Fruit fly (Drosophila melanogaster) whole organism, embryonic: ENCODE results near the gene Mgat3.

Experiments
- CG11456 ChIP-seq: fragments of 200-800 bp; sonication (Bioruptor generic); IDR thresholded peaks from 3 replicates; pipeline ENCODE4 v1.3.6; 2022; ENCODE audit warnings: missing biosample characterization, missing genetic modification characterization
- CG11696 ChIP-seq: fragments of 200-800 bp; sonication (Bioruptor generic); IDR thresholded peaks from 2 replicates; pipeline ENCODE4 v1.3.6; 2022; ENCODE audit warnings: missing biosample characterization, missing genetic modification characterization
- CG12071 ChIP-seq: fragments of 200-800 bp; sonication (Bioruptor generic); optimal IDR thresholded peaks from 3 replicates; lab custom pipeline; 2018; ENCODE audit warnings: missing biosample characterization, mild to moderate bottlenecking, missing genetic modification characterization
- CG13624 ChIP-seq: fragments of 200-800 bp; sonication (Bioruptor generic); optimal IDR thresholded peaks from 2 replicates; lab custom pipeline; 2016; ENCODE audit warnings: missing biosample characterization, missing genetic modification characterization
- CG13894 ChIP-seq: fragments of 200-800 bp; sonication (Bioruptor generic); optimal IDR thresholded peaks from 3 replicates; lab custom pipeline; 2018; ENCODE audit warnings: missing biosample characterization, mild to moderate bottlenecking, missing genetic modification characterization, moderate library complexity
- CG14667 ChIP-seq: fragments of 200-800 bp; sonication (Bioruptor generic); IDR thresholded peaks from 2 replicates; pipeline ENCODE4 v1.3.6; 2022; ENCODE audit warnings: missing biosample characterization, missing genetic modification characterization
- CG14710 ChIP-seq: fragments of 200-800 bp; sonication (Bioruptor generic); optimal IDR thresholded peaks from 3 replicates; lab custom pipeline; 2019; ENCODE audit warnings: missing biosample characterization, mild to moderate bottlenecking, missing genetic modification characterization, moderate library complexity
- CG15601 ChIP-seq: fragments of 200-800 bp; sonication (Bioruptor generic); optimal IDR thresholded peaks from 3 replicates; lab custom pipeline; 2019; ENCODE audit warnings: missing biosample characterization, mild to moderate bottlenecking, missing genetic modification characterization, moderate library complexity
- CG16815 ChIP-seq: fragments of 200-800 bp; sonication (Bioruptor generic); optimal IDR thresholded peaks from 3 replicates; lab custom pipeline; 2017; ENCODE audit warnings: missing biosample characterization, mild to moderate bottlenecking, missing genetic modification characterization
- CG16863 ChIP-seq: fragments of 200-800 bp; sonication (Bioruptor generic); optimal IDR thresholded peaks from 3 replicates; lab custom pipeline; 2016; ENCODE audit warnings: missing biosample characterization, missing genetic modification characterization
- CG17385 ChIP-seq: fragments of 200-800 bp; sonication (Bioruptor generic); optimal IDR thresholded peaks from 3 replicates; lab custom pipeline; 2018; ENCODE audit warnings: missing biosample characterization, mild to moderate bottlenecking, missing genetic modification characterization
- CG2202 ChIP-seq: fragments of 200-800 bp; sonication (Bioruptor generic); optimal IDR thresholded peaks from 2 replicates; lab custom pipeline; 2018; ENCODE audit warnings: missing biosample characterization, mild to moderate bottlenecking, missing genetic modification characterization
- CG2875 ChIP-seq: fragments of 200-800 bp; sonication (Bioruptor generic); optimal IDR thresholded peaks from 2 replicates; lab custom pipeline; 2017; ENCODE audit warnings: missing biosample characterization, mild to moderate bottlenecking, missing genetic modification characterization, missing genetic modification reagents
- CG34224 ChIP-seq: fragments of 200-800 bp; sonication (Bioruptor generic); IDR thresholded peaks from 3 replicates; pipeline ENCODE4 v1.3.6; 2022; ENCODE audit warnings: missing biosample characterization, missing genetic modification characterization; ENCODE audit not compliant: partially characterized antibody
- CG7987 ChIP-seq: fragments of 200-800 bp; sonication (Bioruptor generic); optimal IDR thresholded peaks from 2 replicates; lab custom pipeline; 2018; ENCODE audit warnings: missing biosample characterization, mild to moderate bottlenecking, missing genetic modification characterization, moderate library complexity
- D ChIP-seq, 2 experiments: fragments of 200-800 bp in 1 of 2; fragments of >200 bp in 1 of 2; sonication (Bioruptor generic) in 1 of 2; optimal IDR thresholded peaks; 2 replicates in 1 of 2; 3 replicates in 1 of 2; lab custom pipeline; 2017; ENCODE audit warnings: mild to moderate bottlenecking in 1 of 2, missing biosample characterization in 1 of 2, missing genetic modification characterization in 1 of 2, missing genetic modification reagents in 1 of 2
- Dip2 ChIP-seq: fragments of 200-800 bp; sonication (Bioruptor generic); IDR thresholded peaks from 2 replicates; pipeline ENCODE4 v1.3.6; 2022; ENCODE audit warnings: missing biosample characterization, missing genetic modification characterization
- HmgZ ChIP-seq: fragments of 200-800 bp; sonication (Bioruptor generic); optimal IDR thresholded peaks from 2 replicates; lab custom pipeline; 2018; ENCODE audit warnings: missing biosample characterization, mild to moderate bottlenecking, missing genetic modification characterization
- Hr3 ChIP-seq: fragments of 200-800 bp; sonication (Bioruptor generic); optimal IDR thresholded peaks from 3 replicates; lab custom pipeline; 2016; ENCODE audit warnings: missing biosample characterization, missing genetic modification characterization
- Hr39 ChIP-seq: fragments of >200 bp; optimal IDR thresholded peaks from 2 replicates; lab custom pipeline; 2017
- MBD-R2 ChIP-seq: fragments of 200-800 bp; sonication (Bioruptor generic); IDR thresholded peaks from 2 replicates; pipeline ENCODE4 v1.3.6; 2022; ENCODE audit warnings: missing biosample characterization, missing genetic modification characterization
- NK7.1 ChIP-seq: fragments of 200-800 bp; sonication (Bioruptor generic); optimal IDR thresholded peaks from 3 replicates; lab custom pipeline; 2016; ENCODE audit warnings: missing biosample characterization, missing genetic modification characterization
- Neu2 ChIP-seq: fragments of 200-800 bp; sonication (Bioruptor generic); optimal IDR thresholded peaks from 3 replicates; lab custom pipeline; 2016; ENCODE audit warnings: missing biosample characterization, missing genetic modification characterization, borderline replicate concordance
- Oli ChIP-seq: fragments of 200-800 bp; sonication (Bioruptor generic); optimal IDR thresholded peaks from 2 replicates; lab custom pipeline; 2018; ENCODE audit warnings: missing biosample characterization, mild to moderate bottlenecking, missing genetic modification characterization, moderate library complexity
- Optix ChIP-seq: fragments of 200-800 bp; sonication (Bioruptor generic); IDR thresholded peaks from 3 replicates; pipeline ENCODE4 v1.3.6; 2022; ENCODE audit warnings: missing biosample characterization, missing genetic modification characterization
- Ptx1 ChIP-seq: fragments of 200-800 bp; sonication (Bioruptor generic); IDR thresholded peaks from 2 replicates; pipeline ENCODE4 v1.3.6; 2022; ENCODE audit warnings: missing biosample characterization, missing genetic modification characterization
- Rx ChIP-seq: fragments of 200-800 bp; sonication (Bioruptor generic); IDR thresholded peaks from 2 replicates; pipeline ENCODE4 v1.3.6; 2022; ENCODE audit warnings: missing biosample characterization, missing genetic modification characterization
- Six4 ChIP-seq: fragments of 200-800 bp; sonication (Bioruptor generic); optimal IDR thresholded peaks from 2 replicates; lab custom pipeline; 2016; ENCODE audit warnings: missing biosample characterization, missing genetic modification characterization
- Ssrp ChIP-seq: fragments of 200-800 bp; sonication (Bioruptor generic); optimal IDR thresholded peaks from 2 replicates; lab custom pipeline; 2018; ENCODE audit warnings: missing biosample characterization, mild to moderate bottlenecking, missing genetic modification characterization, moderate library complexity
- ara ChIP-seq: fragments of 200-800 bp; sonication (Bioruptor generic); IDR thresholded peaks from 2 replicates; pipeline ENCODE4 v1.3.6; 2022; ENCODE audit warnings: missing biosample characterization, missing genetic modification characterization
- az2 ChIP-seq: fragments of 200-800 bp; sonication (Bioruptor generic); optimal IDR thresholded peaks from 3 replicates; lab custom pipeline; 2016; ENCODE audit warnings: missing biosample characterization, missing genetic modification characterization
- bsh ChIP-seq, 2 experiments: fragments of 200-800 bp; sonication (Bioruptor generic); optimal IDR thresholded peaks; 2 replicates each; lab custom pipeline; 2017 to 2018; ENCODE audit warnings: mild to moderate bottlenecking in 2 of 2, missing biosample characterization in 2 of 2, missing genetic modification characterization in 2 of 2, moderate library complexity in 1 of 2
- cas ChIP-seq: fragments of 200-800 bp; sonication (Bioruptor generic); IDR thresholded peaks from 2 replicates; pipeline ENCODE4 v1.3.6; 2022; ENCODE audit warnings: missing biosample characterization, missing genetic modification characterization
- cato ChIP-seq: fragments of 200-800 bp; sonication (Bioruptor generic); optimal IDR thresholded peaks from 2 replicates; lab custom pipeline; 2016; ENCODE audit warnings: missing biosample characterization, missing genetic modification characterization, borderline replicate concordance
- chinmo ChIP-seq: fragments of 200-800 bp; sonication (Bioruptor generic); IDR thresholded peaks from 4 replicates; pipeline ENCODE4 v1.3.6; 2022; ENCODE audit warnings: missing biosample characterization, missing genetic modification characterization; ENCODE audit not compliant: partially characterized antibody
- dm ChIP-seq: fragments of 200-800 bp; sonication (Bioruptor generic); optimal IDR thresholded peaks from 3 replicates; lab custom pipeline; 2016; ENCODE audit warnings: missing biosample characterization, missing genetic modification characterization
- gcm ChIP-seq: fragments of 200-800 bp; sonication (Bioruptor generic); optimal IDR thresholded peaks from 2 replicates; lab custom pipeline; 2019; ENCODE audit warnings: missing biosample characterization, mild to moderate bottlenecking, missing genetic modification characterization, moderate library complexity
- gfzf ChIP-seq: fragments of 200-800 bp; sonication (Bioruptor generic); optimal IDR thresholded peaks from 2 replicates; lab custom pipeline; 2016; ENCODE audit warnings: missing biosample characterization, mild to moderate bottlenecking, missing genetic modification characterization, moderate library complexity
- gsb-n ChIP-seq: fragments of 200-800 bp; sonication (Bioruptor generic); optimal IDR thresholded peaks from 3 replicates; lab custom pipeline; 2018; ENCODE audit warnings: missing biosample characterization, mild to moderate bottlenecking, missing genetic modification characterization
- hbn ChIP-seq: fragments of 200-800 bp; sonication (Bioruptor generic); IDR thresholded peaks from 2 replicates; pipeline ENCODE4 v1.3.6; 2022; ENCODE audit warnings: missing biosample characterization, missing genetic modification characterization; ENCODE audit not compliant: partially characterized antibody
- jumu ChIP-seq: fragments of 200-800 bp; sonication (Bioruptor generic); optimal IDR thresholded peaks from 3 replicates; lab custom pipeline; 2016; ENCODE audit warnings: missing biosample characterization, missing genetic modification characterization
- kay ChIP-seq: fragments of 200-800 bp; sonication (Bioruptor generic); optimal IDR thresholded peaks from 2 replicates; lab custom pipeline; 2016; ENCODE audit warnings: missing biosample characterization, missing genetic modification characterization
- luna ChIP-seq: fragments of 200-800 bp; sonication (Bioruptor generic); optimal IDR thresholded peaks from 2 replicates; lab custom pipeline; 2016; ENCODE audit warnings: missing biosample characterization, missing genetic modification characterization
- nerfin-1 ChIP-seq: fragments of 200-800 bp; sonication (Bioruptor generic); optimal IDR thresholded peaks from 3 replicates; lab custom pipeline; 2019; ENCODE audit warnings: missing biosample characterization, mild to moderate bottlenecking, missing genetic modification characterization, moderate library complexity
- ranshi ChIP-seq: fragments of 200-800 bp; sonication (Bioruptor generic); IDR thresholded peaks from 2 replicates; pipeline ENCODE4 v1.3.6; 2022; ENCODE audit warnings: missing biosample characterization, missing genetic modification characterization
- run ChIP-seq: fragments of 200-800 bp; sonication (Bioruptor generic); optimal IDR thresholded peaks from 3 replicates; lab custom pipeline; 2018; ENCODE audit warnings: missing biosample characterization, mild to moderate bottlenecking, missing genetic modification characterization
- so ChIP-seq: fragments of 200-800 bp; sonication (Bioruptor generic); IDR thresholded peaks from 3 replicates; pipeline ENCODE4 v1.3.6; 2022; ENCODE audit warnings: missing biosample characterization, missing genetic modification characterization
- twi ChIP-seq: fragments of 200-800 bp; optimal IDR thresholded peaks from 2 replicates; lab custom pipeline; 2019; ENCODE audit warnings: missing biosample characterization, mild to moderate bottlenecking, missing genetic modification characterization, moderate library complexity
- vnd ChIP-seq: fragments of 200-800 bp; sonication (Bioruptor generic); IDR thresholded peaks from 3 replicates; pipeline ENCODE4 v1.3.6; 2022; ENCODE audit warnings: missing biosample characterization, missing genetic modification characterization; ENCODE audit not compliant: partially characterized antibody
- wek ChIP-seq: fragments of 200-800 bp; sonication (Bioruptor generic); optimal IDR thresholded peaks from 3 replicates; lab custom pipeline; 2018; ENCODE audit warnings: missing biosample characterization, mild to moderate bottlenecking, missing genetic modification characterization, moderate library complexity

Gene Mgat3

DNA sequence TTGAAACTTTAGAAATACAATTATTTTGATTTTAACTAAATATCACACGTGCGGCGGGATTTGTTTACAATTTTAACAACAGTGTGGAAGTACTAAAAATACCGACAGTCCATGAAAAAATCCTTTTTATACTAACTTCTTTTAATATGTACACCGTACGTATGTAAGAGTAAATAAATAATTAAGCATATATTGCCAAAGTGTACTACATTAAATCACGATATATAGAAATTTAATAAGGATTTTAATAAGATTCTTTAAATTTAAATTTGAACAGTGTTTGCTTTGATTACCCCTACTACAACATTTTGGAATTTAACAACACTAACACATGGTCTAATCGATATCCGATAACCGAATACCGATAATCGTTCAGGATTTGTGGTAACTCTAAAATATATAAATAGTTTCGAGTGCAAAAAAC lies 39.8 kb upstream of the Mgat3 start, which contains the start of the genes Ski6 and CG16812 (continued):
- TF ChIP-seq gcm (GFP tag; lab: Kevin White, UChicago) (peak; percentile 68), CG13894 (tag; lab: Kevin White, UChicago) (no peak), Ptx1 (GFP tag; lab: Robert Waterston, UW) (peak; percentile 77), CG13624 (GFP tag; lab: Kevin White, UChicago) (peak; percentile 31), bsh (GFP tag; optimal IDR thresholded peaks at IDR 0.05; lab: Kevin White, UChicago) (peak in 1 of 2 experiments; percentile 79), D (optimal IDR thresholded peaks at IDR 0.05; lab: Kevin White, UChicago) (no peak), D (GFP tag; optimal IDR thresholded peaks at IDR 0.05; lab: Kevin White, UChicago) (no peak), cas (peak; percentile 73), CG15601 (tag; lab: Kevin White, UChicago) (no peak), Hr39 (lab: Kevin White, UChicago) (no peak), MBD-R2 (GFP tag; lab: Robert Waterston, UW) (peak; percentile 60; the same call in 1 of the 2 replicates), hbn (GFP tag; lab: Robert Waterston, UW) (peak; percentile 36; the same call in 1 of the 2 replicates), kay (GFP tag; lab: Kevin White, UChicago) (peak; percentile 52), chinmo (no peak), CG7987 (GFP tag; lab: Kevin White, UChicago) (no peak), ara (GFP tag; lab: Robert Waterston, UW) (no peak), CG11456 (no peak), HmgZ (tag; lab: Kevin White, UChicago) (peak; percentile 75), wek (GFP tag; lab: Kevin White, UChicago) (peak; percentile 93), CG14667 (GFP tag; lab: Robert Waterston, UW) (no peak; the same call in 1 of the 2 replicates), Six4 (GFP tag; lab: Kevin White, UChicago) (peak; percentile 46), twi (tag; lab: Kevin White, UChicago) (peak; percentile 65), vnd (GFP tag; lab: Robert Waterston, UW) (no peak), CG34224 (GFP tag; lab: Robert Waterston, UW) (0 out of 3 replicates have a peak, but pooled peaks have one; percentile 31), CG14710 (peak; percentile 88), CG17385 (GFP tag; lab: Kevin White, UChicago) (peak; percentile 58), so (no peak; the same call in 2 of the 3 replicates), gfzf (GFP tag; lab: Kevin White, UChicago) (peak; percentile 58), run (peak; percentile 45), Ssrp (tag; lab: Kevin White, UChicago) (peak; percentile 56), NK7.1 (no peak), CG16863 (GFP tag; lab: Kevin White, UChicago) (no peak), luna (GFP tag; lab: Kevin White, UChicago) (no peak), jumu (GFP tag; lab: Kevin White, UChicago) (no peak), CG12071 (GFP tag; lab: Kevin White, UChicago) (no peak), CG2202 (tag; lab: Kevin White, UChicago) (peak; percentile 43), nerfin-1 (tag; lab: Kevin White, UChicago) (peak; percentile 82), CG11696 (GFP tag; lab: Robert Waterston, UW) (0 out of 2 replicates have a peak, but pooled peaks have one; percentile 36), CG16815 (GFP tag; lab: Kevin White, UChicago) (peak; percentile 60), Optix (no peak), dm (peak; percentile 43), Oli (tag; lab: Kevin White, UChicago) (peak; percentile 42), Dip2 (no peak), Rx (GFP tag; lab: Robert Waterston, UW) (0 out of 2 replicates have a peak, but pooled peaks have one; percentile 41), az2 (GFP tag; lab: Kevin White, UChicago) (peak; percentile 71), cato (GFP tag; lab: Kevin White, UChicago) (peak; percentile 34), ranshi (GFP tag; lab: Robert Waterston, UW) (peak; percentile 64), CG2875 (GFP tag; lab: Kevin White, UChicago) (no peak), Hr3 (GFP tag; lab: Kevin White, UChicago) (peak; percentile 71), gsb-n (tag; lab: Kevin White, UChicago) (peak; percentile 68), Neu2 (GFP tag; lab: Kevin White, UChicago) (no peak)
